Fruit fly (Drosophila melanogaster): ENCODE data around the gene smog.

Gene smog

DNA sequence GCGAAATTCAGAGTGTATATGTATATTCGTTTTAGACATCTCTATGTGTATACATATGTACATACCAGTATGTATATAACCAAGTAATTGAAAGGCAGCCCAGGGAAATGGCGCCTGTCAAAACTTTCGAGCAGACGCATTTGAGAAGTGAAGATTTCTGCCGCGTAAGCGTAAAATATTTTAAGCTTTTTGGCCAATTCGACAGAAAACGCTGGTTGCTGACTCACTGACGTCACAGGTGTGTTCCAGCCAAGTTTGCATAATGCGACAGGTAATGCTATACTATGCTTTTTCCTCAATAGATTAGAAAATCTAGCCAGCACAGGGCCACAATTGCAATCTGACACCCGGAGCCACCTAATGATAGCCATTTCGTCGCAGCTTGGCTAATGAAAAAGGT, 64.1 kb downstream of the smog start (continued):
- TF ChIP-seq bbx (GFP tag; IDR thresholded peaks at IDR 0.05; ENCODE audit: partially characterized antibody) (no peak), klu (GFP tag; IDR thresholded peaks at IDR 0.05) (no peak), E2f2 (GFP tag; IDR thresholded peaks at IDR 0.05) (no peak)
